Worm (Caenorhabditis elegans): Measurements from ENCODE around the gene F58E6.5.

DNA sequence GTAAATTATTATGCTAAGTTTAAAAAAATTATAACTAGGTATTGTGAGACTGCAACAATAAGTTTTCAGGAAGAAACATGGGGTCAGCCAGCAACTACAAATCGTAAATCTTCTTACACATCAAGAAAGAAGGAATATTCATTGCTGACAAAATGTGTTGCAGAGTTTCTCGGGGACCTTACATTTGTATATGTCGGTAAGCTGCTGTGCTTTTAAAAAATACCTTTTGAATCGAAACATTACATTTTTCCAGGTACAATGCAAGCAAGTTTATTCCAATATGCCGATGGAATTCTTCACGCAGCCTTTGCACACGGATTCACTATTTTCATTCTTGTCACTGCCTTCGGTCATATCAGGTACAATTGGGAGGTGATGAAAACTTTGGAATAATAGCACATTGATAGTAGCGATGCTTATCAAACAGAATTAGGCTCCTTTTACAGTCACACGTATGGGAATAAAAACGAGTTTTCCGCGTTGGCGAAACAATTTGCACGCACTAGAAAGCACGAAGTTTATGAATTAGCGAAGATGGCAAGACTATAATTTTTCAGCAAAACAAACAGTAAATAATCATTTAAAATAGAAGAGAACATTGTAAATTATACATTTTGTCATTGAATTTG lies 16.2 kb downstream of the F58E6.5 start:
- TF ChIP-seq ztf-4 (tag; optimal IDR thresholded peaks at IDR 0.05) (no peak), fos-1 (tag; optimal IDR thresholded peaks at IDR 0.05) (peak; percentile 71), ama-1 (optimal IDR thresholded peaks at IDR 0.05) (no peak), ceh-82 (tag; optimal IDR thresholded peaks at IDR 0.05) (no peak), ceh-16 (tag; optimal IDR thresholded peaks at IDR 0.05) (no peak), nhr-11 (tag; optimal IDR thresholded peaks at IDR 0.05) (no peak), blmp-1 (tag; optimal IDR thresholded peaks at IDR 0.05; ENCODE audit: insufficient read depth) (no peak), lin-39 (tag; optimal IDR thresholded peaks at IDR 0.05) (no peak), nhr-23 (tag; optimal IDR thresholded peaks at IDR 0.05) (no peak), zag-1 (tag; optimal IDR thresholded peaks at IDR 0.05) (no peak)

Measured in whole organism, L2 larva.